Fruit fly (Drosophila melanogaster): ENCODE results near the gene CG46465.
A peak's percentile ranks its signal among the peaks of the same experiment; 100 is the strongest.

- peak; percentile 22 for TF ChIP-seq Sox102F (GFP tag; optimal IDR thresholded peaks at IDR 0.05)
- peak; percentile 29 for TF ChIP-seq CG11902 (GFP tag; optimal IDR thresholded peaks at IDR 0.05)
- peak; percentile 61 for TF ChIP-seq OdsH (GFP tag; optimal IDR thresholded peaks at IDR 0.05)
- peak; percentile 49 for TF ChIP-seq fd59A (GFP tag; optimal IDR thresholded peaks at IDR 0.05)
- peak; percentile 52 for TF ChIP-seq lz (GFP tag; optimal IDR thresholded peaks at IDR 0.05)
- TF ChIP-seq CG15336 (GFP tag; IDR thresholded peaks at IDR 0.05), result no peak
- no peak for TF ChIP-seq Lpt (GFP tag; optimal IDR thresholded peaks at IDR 0.05)
- peak; percentile 39 for TF ChIP-seq Sox14 (GFP tag; optimal IDR thresholded peaks at IDR 0.05)
Measured at dm6 chr2L:19023972-19024743, 31.9 kb downstream of the CG46465 start.
